Fruit fly (Drosophila melanogaster) whole organism, adult: ENCODE measurements around the gene CG32573.

Source experiments
- CG11617 ChIP-seq: fragments of 200-800 bp; sonication (Bioruptor generic); optimal IDR thresholded peaks from 2 replicates; lab custom pipeline; 2017; ENCODE audit warnings: mild to moderate bottlenecking, missing biosample characterization, missing genetic modification reagents, missing genetic modification characterization
- CG12768 ChIP-seq: fragments of 200-800 bp; sonication (Bioruptor generic); optimal IDR thresholded peaks from 2 replicates; lab custom pipeline; 2017; ENCODE audit warnings: missing biosample characterization, missing genetic modification characterization, mild to moderate bottlenecking, moderate library complexity, missing genetic modification reagents
- CG1620 ChIP-seq: fragments of 200-800 bp; sonication (Bioruptor generic); optimal IDR thresholded peaks from 2 replicates; lab custom pipeline; 2016; ENCODE audit warnings: missing biosample characterization, missing genetic modification characterization
- CG33017 ChIP-seq: fragments of 200-800 bp; sonication (Bioruptor generic); optimal IDR thresholded peaks from 2 replicates; lab custom pipeline; 2018; ENCODE audit warnings: missing biosample characterization, mild to moderate bottlenecking, missing genetic modification characterization, moderate library complexity
- Clk ChIP-seq: fragments of 200-800 bp; sonication (Bioruptor generic); optimal IDR thresholded peaks from 2 replicates; lab custom pipeline; 2017; ENCODE audit warnings: missing biosample characterization, missing genetic modification characterization
- Crg-1 ChIP-seq: fragments of 200-800 bp; sonication (Bioruptor generic); optimal IDR thresholded peaks from 2 replicates; lab custom pipeline; 2016; ENCODE audit warnings: missing biosample characterization, missing genetic modification characterization
- bab1 ChIP-seq: fragments of 200-800 bp; sonication (Bioruptor generic); optimal IDR thresholded peaks from 3 replicates; lab custom pipeline; 2019; ENCODE audit warnings: missing biosample characterization, mild to moderate bottlenecking, missing genetic modification characterization, moderate library complexity
- kay ChIP-seq: fragments of 200-800 bp; sonication (Bioruptor generic); peaks from one replicate; lab custom pipeline; 2016; ENCODE audit warnings: missing biosample characterization, missing genetic modification characterization, borderline replicate concordance
- pad ChIP-seq: fragments of 200-800 bp; sonication (Bioruptor generic); optimal IDR thresholded peaks from 3 replicates; lab custom pipeline; 2017; ENCODE audit warnings: missing biosample characterization, missing genetic modification characterization, mild to moderate bottlenecking, moderate library complexity, missing genetic modification reagents

dm6 chrX:16697882-16698571 is 46.9 kb downstream of the CG32573 start:
- TF ChIP-seq CG12768 (GFP tag; lab: Kevin White, UChicago), result no peak
- TF ChIP-seq CG1620 (GFP tag; lab: Kevin White, UChicago), result no peak
- no peak for TF ChIP-seq CG11617
- TF ChIP-seq kay (GFP tag; lab: Kevin White, UChicago), result no peak
- TF ChIP-seq CG33017, result no peak
- TF ChIP-seq bab1 (GFP tag; lab: Kevin White, UChicago), result no peak
- TF ChIP-seq Crg-1 (GFP tag; lab: Kevin White, UChicago), result no peak
- no peak for TF ChIP-seq pad (GFP tag; lab: Kevin White, UChicago)
- TF ChIP-seq Clk, result no peak
